Worm (Caenorhabditis elegans) whole organism, L3 larva: Measurements from ENCODE around the gene ogdh-2.

Experiments
- aly-2 ChIP-seq: fragments of 150-350 bp; optimal IDR thresholded peaks from 2 replicates; lab custom pipeline; 2014; ENCODE audit warnings: missing biosample characterization, missing genetic modification characterization
- egl-27 ChIP-seq: sonication (generic microtip); optimal IDR thresholded peaks from 4 replicates; lab custom pipeline; 2017; ENCODE audit warnings: missing biosample characterization, missing genetic modification reagents, missing genetic modification characterization
- elt-1 ChIP-seq: fragments of 150-350 bp; optimal IDR thresholded peaks from 2 replicates; lab custom pipeline; 2014; ENCODE audit warnings: missing biosample characterization, missing genetic modification characterization
- elt-2 ChIP-seq: sonication (generic microtip); optimal IDR thresholded peaks from 2 replicates; lab custom pipeline; 2016; ENCODE audit warnings: missing genetic modification reagents, mild to moderate bottlenecking, missing genetic modification characterization, missing compliant biosample characterization
- hmg-11 ChIP-seq: sonication (generic microtip); optimal IDR thresholded peaks from 2 replicates; lab custom pipeline; 2016; ENCODE audit warnings: missing genetic modification characterization, missing compliant biosample characterization
- nhr-12 ChIP-seq: fragments of 150-350 bp; optimal IDR thresholded peaks from 2 replicates; lab custom pipeline; 2014; ENCODE audit warnings: missing biosample characterization, missing genetic modification characterization
- snpc-4 ChIP-seq: fragments of 150-350 bp; optimal IDR thresholded peaks from 2 replicates; lab custom pipeline; 2014; ENCODE audit warnings: missing biosample characterization, missing genetic modification characterization
- tbx-2 ChIP-seq: sonication (generic microtip); optimal IDR thresholded peaks from 2 replicates; lab custom pipeline; 2016; ENCODE audit warnings: mild to moderate bottlenecking, missing genetic modification characterization, missing compliant biosample characterization
- unc-39 ChIP-seq: sonication (generic microtip); optimal IDR thresholded peaks from 4 replicates; lab custom pipeline; 2017; ENCODE audit warnings: missing biosample characterization, missing genetic modification characterization
- ztf-11 ChIP-seq: fragments of 150-350 bp; optimal IDR thresholded peaks from 2 replicates; lab custom pipeline; 2014; ENCODE audit warnings: missing biosample characterization, missing genetic modification characterization

ce11 chrV:12167653-12168052 is 26.7 kb upstream of the ogdh-2 start, which contains the start of gene col-37:
- TF ChIP-seq hmg-11 (tag; lab: Kevin White, UChicago): no peak
- TF ChIP-seq aly-2 (tag; lab: Kevin White, UChicago): no peak
- TF ChIP-seq egl-27 (tag; lab: Kevin White, UChicago): no peak
- no peak for TF ChIP-seq nhr-12
- no peak for TF ChIP-seq elt-2 (tag; lab: Kevin White, UChicago)
- no peak for TF ChIP-seq tbx-2 (tag; lab: Kevin White, UChicago)
- TF ChIP-seq ztf-11 (tag; lab: Kevin White, UChicago): no peak
- TF ChIP-seq snpc-4 (tag; lab: Kevin White, UChicago): no peak
- no peak for TF ChIP-seq elt-1 (tag; lab: Kevin White, UChicago)
- no peak for TF ChIP-seq unc-39 (tag; lab: Kevin White, UChicago)
